Fruit fly (Drosophila melanogaster) S2 (cell line): ENCODE results near the gene eco.

Experiments used
- CG8478 ChIP-seq: fragments of >200 bp; optimal IDR thresholded peaks from 2 replicates; lab custom pipeline; 2018
- CTCF ChIP-seq, 2 experiments: fragments of >200 bp; optimal IDR thresholded peaks; 2 replicates each; lab custom pipeline; 2018

DNA sequence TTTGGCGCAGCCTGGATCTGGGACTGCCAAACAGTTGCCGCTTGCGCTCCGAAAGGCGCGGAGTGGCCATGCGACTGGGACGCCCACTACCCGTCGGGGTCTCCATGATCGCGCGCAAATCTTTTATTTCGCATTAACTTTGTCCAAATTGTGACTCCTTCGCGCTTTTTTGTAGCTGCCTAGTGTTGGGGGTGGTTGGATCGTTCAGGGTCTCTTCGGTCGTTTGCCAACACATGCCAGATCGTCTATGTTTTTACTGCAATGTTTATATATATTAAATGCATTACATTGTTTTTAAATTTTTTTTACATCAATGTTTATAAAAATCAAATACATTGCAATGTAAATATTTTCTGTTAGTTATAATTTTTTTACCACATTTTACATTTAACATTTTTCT, 354 bp downstream of the eco start:
- no peak for TF ChIP-seq CG8478
- TF ChIP-seq CTCF (optimal IDR thresholded peaks at IDR 0.05; lab: Kevin White, UChicago) = no peak
